Fruit fly (Drosophila melanogaster) whole organism, embryonic: ENCODE measurements around the gene fru.

Source experiments
- CG10147 ChIP-seq: fragments of 200-800 bp; sonication (Bioruptor generic); optimal IDR thresholded peaks from 2 replicates; lab custom pipeline; 2019; ENCODE audit warnings: missing biosample characterization, mild to moderate bottlenecking, missing genetic modification characterization, moderate library complexity
- CG10462 ChIP-seq: fragments of 200-800 bp; sonication (Bioruptor generic); optimal IDR thresholded peaks from 2 replicates; lab custom pipeline; 2016; ENCODE audit warnings: missing biosample characterization, missing genetic modification characterization
- CG11085 ChIP-seq: fragments of 200-800 bp; sonication (Bioruptor generic); IDR thresholded peaks from 2 replicates; pipeline ENCODE4 v1.3.6; 2022; ENCODE audit warnings: missing biosample characterization, missing genetic modification characterization
- CG11093 ChIP-seq: fragments of 200-800 bp; sonication (Bioruptor generic); IDR thresholded peaks from 3 replicates; pipeline ENCODE4 v1.3.6; 2022; ENCODE audit warnings: missing biosample characterization, missing genetic modification characterization
- CG11456 ChIP-seq: fragments of 200-800 bp; sonication (Bioruptor generic); IDR thresholded peaks from 3 replicates; pipeline ENCODE4 v1.3.6; 2022; ENCODE audit warnings: missing biosample characterization, missing genetic modification characterization
- CG11696 ChIP-seq: fragments of 200-800 bp; sonication (Bioruptor generic); IDR thresholded peaks from 2 replicates; pipeline ENCODE4 v1.3.6; 2022; ENCODE audit warnings: missing biosample characterization, missing genetic modification characterization
- CG12391 ChIP-seq: fragments of 200-800 bp; sonication (Bioruptor generic); optimal IDR thresholded peaks from 3 replicates; lab custom pipeline; 2018; ENCODE audit warnings: missing biosample characterization, mild to moderate bottlenecking, missing genetic modification characterization, moderate library complexity
- CG12769 ChIP-seq: fragments of 200-800 bp; sonication (Bioruptor generic); optimal IDR thresholded peaks from 2 replicates; lab custom pipeline; 2019; ENCODE audit warnings: missing biosample characterization, mild to moderate bottlenecking, missing genetic modification characterization, moderate library complexity
- CG13894 ChIP-seq: fragments of 200-800 bp; sonication (Bioruptor generic); optimal IDR thresholded peaks from 3 replicates; lab custom pipeline; 2018; ENCODE audit warnings: missing biosample characterization, mild to moderate bottlenecking, missing genetic modification characterization, moderate library complexity
- CG15514 ChIP-seq: fragments of 200-800 bp; sonication (Bioruptor generic); optimal IDR thresholded peaks from 3 replicates; lab custom pipeline; 2017; ENCODE audit warnings: missing biosample characterization, missing genetic modification characterization, mild to moderate bottlenecking, moderate library complexity, missing genetic modification reagents
- CG15601 ChIP-seq: fragments of 200-800 bp; sonication (Bioruptor generic); optimal IDR thresholded peaks from 3 replicates; lab custom pipeline; 2019; ENCODE audit warnings: missing biosample characterization, mild to moderate bottlenecking, missing genetic modification characterization, moderate library complexity
- CG4707 ChIP-seq: fragments of 200-800 bp; sonication (Bioruptor generic); optimal IDR thresholded peaks from 2 replicates; lab custom pipeline; 2018; ENCODE audit warnings: missing biosample characterization, mild to moderate bottlenecking, missing genetic modification characterization, moderate library complexity
- CG4820 ChIP-seq: fragments of 200-800 bp; sonication (Bioruptor generic); optimal IDR thresholded peaks from 3 replicates; lab custom pipeline; 2016; ENCODE audit warnings: missing biosample characterization, missing genetic modification characterization
- Camta ChIP-seq: fragments of 200-800 bp; sonication (Bioruptor generic); optimal IDR thresholded peaks from 2 replicates; lab custom pipeline; 2016; ENCODE audit warnings: missing biosample characterization, missing genetic modification characterization
- Chrac-16 ChIP-seq: fragments of 200-800 bp; sonication (Bioruptor generic); optimal IDR thresholded peaks from 3 replicates; lab custom pipeline; 2016; ENCODE audit warnings: missing biosample characterization, missing genetic modification characterization
- Fer2 ChIP-seq: fragments of 200-800 bp; sonication (Bioruptor generic); optimal IDR thresholded peaks from 2 replicates; lab custom pipeline; 2018; ENCODE audit warnings: missing biosample characterization, mild to moderate bottlenecking, missing genetic modification characterization, moderate library complexity
- GATAe ChIP-seq: fragments of 200-800 bp; sonication (Bioruptor generic); conservative IDR thresholded peaks from 2 replicates; pipeline ENCODE4 v1.3.6; 2022; ENCODE audit warnings: missing biosample characterization, missing genetic modification characterization
- Hey ChIP-seq: fragments of 200-800 bp; sonication (Bioruptor generic); optimal IDR thresholded peaks from 3 replicates; lab custom pipeline; 2018; ENCODE audit warnings: missing biosample characterization, mild to moderate bottlenecking, missing genetic modification characterization
- Hmr ChIP-seq: fragments of 200-800 bp; sonication (Bioruptor generic); optimal IDR thresholded peaks from 3 replicates; lab custom pipeline; 2017; ENCODE audit warnings: mild to moderate bottlenecking, missing biosample characterization, missing genetic modification reagents, missing genetic modification characterization
- Max ChIP-seq: fragments of 200-800 bp; sonication (Bioruptor generic); optimal IDR thresholded peaks from 2 replicates; lab custom pipeline; 2016; ENCODE audit warnings: missing biosample characterization, mild to moderate bottlenecking, missing genetic modification characterization
- Oaz ChIP-seq: fragments of 200-800 bp; sonication (Bioruptor generic); IDR thresholded peaks from 2 replicates; pipeline ENCODE4 v1.3.6; 2022; ENCODE audit warnings: missing biosample characterization, missing genetic modification characterization
- ato ChIP-seq: fragments of 200-800 bp; sonication (Bioruptor generic); IDR thresholded peaks from 2 replicates; pipeline ENCODE4 v1.3.6; 2022; ENCODE audit warnings: missing biosample characterization, missing genetic modification characterization; ENCODE audit not compliant: partially characterized antibody
- caup ChIP-seq: fragments of 200-800 bp; sonication (Bioruptor generic); optimal IDR thresholded peaks from 3 replicates; lab custom pipeline; 2017; ENCODE audit warnings: missing biosample characterization, mild to moderate bottlenecking, missing genetic modification characterization, moderate library complexity; ENCODE audit not compliant: severe bottlenecking
- cwo ChIP-seq: fragments of 200-800 bp; sonication (Bioruptor generic); optimal IDR thresholded peaks from 3 replicates; lab custom pipeline; 2017; ENCODE audit warnings: missing biosample characterization, missing genetic modification characterization, mild to moderate bottlenecking, moderate library complexity, missing genetic modification reagents
- exex ChIP-seq: fragments of 200-800 bp; sonication (Bioruptor generic); optimal IDR thresholded peaks from 4 replicates; lab custom pipeline; 2018; ENCODE audit warnings: missing biosample characterization, mild to moderate bottlenecking, missing genetic modification characterization, moderate library complexity
- fd64A ChIP-seq: fragments of 200-800 bp; sonication (Bioruptor generic); optimal IDR thresholded peaks from 3 replicates; lab custom pipeline; 2018; ENCODE audit warnings: missing biosample characterization, mild to moderate bottlenecking, missing genetic modification characterization
- fu2 ChIP-seq: fragments of 200-800 bp; sonication (Bioruptor generic); optimal IDR thresholded peaks from 2 replicates; lab custom pipeline; 2016; ENCODE audit warnings: missing biosample characterization, missing genetic modification characterization
- gce ChIP-seq: fragments of 200-800 bp; sonication (Bioruptor generic); IDR thresholded peaks from 3 replicates; pipeline ENCODE4 v1.3.6; 2022; ENCODE audit warnings: missing biosample characterization, missing genetic modification characterization
- gcm ChIP-seq: fragments of 200-800 bp; sonication (Bioruptor generic); optimal IDR thresholded peaks from 2 replicates; lab custom pipeline; 2019; ENCODE audit warnings: missing biosample characterization, mild to moderate bottlenecking, missing genetic modification characterization, moderate library complexity
- gro ChIP-seq: fragments of 200-800 bp; sonication (Bioruptor generic); optimal IDR thresholded peaks from 2 replicates; lab custom pipeline; 2016; ENCODE audit warnings: missing biosample characterization, missing genetic modification characterization
- her ChIP-seq: fragments of 200-800 bp; sonication (Bioruptor generic); optimal IDR thresholded peaks from 2 replicates; lab custom pipeline; 2016; ENCODE audit warnings: missing biosample characterization, missing genetic modification characterization
- lab ChIP-seq: fragments of 200-800 bp; sonication (Bioruptor generic); optimal IDR thresholded peaks from 3 replicates; lab custom pipeline; 2017; ENCODE audit warnings: missing biosample characterization, missing genetic modification characterization, mild to moderate bottlenecking, moderate library complexity, missing genetic modification reagents
- nmo ChIP-seq: fragments of 200-800 bp; sonication (Bioruptor generic); optimal IDR thresholded peaks from 2 replicates; lab custom pipeline; 2018; ENCODE audit warnings: missing biosample characterization, mild to moderate bottlenecking, missing genetic modification characterization, moderate library complexity
- nom ChIP-seq: fragments of 200-800 bp; sonication (Bioruptor generic); optimal IDR thresholded peaks from 2 replicates; lab custom pipeline; 2017; ENCODE audit warnings: missing biosample characterization, missing genetic modification characterization, mild to moderate bottlenecking, moderate library complexity, missing genetic modification reagents
- rib ChIP-seq: fragments of 200-800 bp; sonication (Bioruptor generic); IDR thresholded peaks from 2 replicates; pipeline ENCODE4 v1.3.6; 2022; ENCODE audit warnings: missing biosample characterization, missing genetic modification characterization
- sc ChIP-seq, 3 experiments: fragments of >200 bp in 2 of 3; fragments of 200-800 bp in 1 of 3; sonication (Bioruptor generic) in 1 of 3; optimal IDR thresholded peaks; 2 replicates in 2 of 3; 3 replicates in 1 of 3; lab custom pipeline; 2017; ENCODE audit warnings: mild to moderate bottlenecking in 1 of 3, missing biosample characterization in 1 of 3, missing genetic modification characterization in 1 of 3, missing genetic modification reagents in 1 of 3
- sd ChIP-seq: fragments of 200-800 bp; sonication (Bioruptor generic); optimal IDR thresholded peaks from 3 replicates; lab custom pipeline; 2018; ENCODE audit warnings: missing biosample characterization, mild to moderate bottlenecking, missing genetic modification characterization, moderate library complexity
- sob ChIP-seq: fragments of 200-800 bp; sonication (Bioruptor generic); IDR thresholded peaks from 2 replicates; pipeline ENCODE4 v1.3.6; 2022; ENCODE audit warnings: missing biosample characterization, missing genetic modification characterization
- vnd ChIP-seq: fragments of 200-800 bp; sonication (Bioruptor generic); IDR thresholded peaks from 3 replicates; pipeline ENCODE4 v1.3.6; 2022; ENCODE audit warnings: missing biosample characterization, missing genetic modification characterization; ENCODE audit not compliant: partially characterized antibody
- wor ChIP-seq: fragments of 200-800 bp; sonication (Bioruptor generic); IDR thresholded peaks from 2 replicates; pipeline ENCODE4 v1.3.6; 2022; ENCODE audit warnings: missing biosample characterization, missing genetic modification characterization

fru gene

dm6 chr3R:18436550-18437362, 108.6 kb downstream of the fru start (continued):
- TF ChIP-seq CG11093 (GFP tag; lab: Robert Waterston, UW) (no peak), CG13894 (tag; lab: Kevin White, UChicago) (peak; percentile 24), CG4707 (GFP tag; lab: Kevin White, UChicago) (no peak), Oaz (GFP tag; lab: Robert Waterston, UW) (0 out of 2 replicates have a peak, but pooled peaks have one; percentile 27), CG15601 (no peak), fu2 (GFP tag; lab: Kevin White, UChicago) (peak; percentile 42), CG12769 (tag; lab: Kevin White, UChicago) (peak; percentile 62)

DNA sequence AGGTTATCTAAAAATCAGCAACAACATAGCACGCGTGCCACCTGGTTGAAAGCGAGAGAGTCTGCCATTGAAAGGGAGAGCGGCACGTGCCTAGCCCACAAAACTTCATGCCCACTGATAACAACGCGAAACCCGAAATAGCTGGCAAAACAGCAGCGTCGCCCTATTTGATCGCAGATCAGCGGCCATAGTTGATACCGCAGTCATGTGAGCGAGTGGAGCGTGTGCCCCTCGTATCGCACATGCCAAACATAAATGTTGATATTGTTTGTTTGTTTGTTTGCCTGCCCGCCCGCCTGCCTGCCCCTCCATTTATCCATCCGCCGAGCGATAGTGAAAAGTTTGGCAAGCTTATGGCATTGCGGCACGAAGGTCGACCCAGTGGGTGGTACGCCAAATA, 112.5 kb downstream of the fru start:
- peak; percentile 97 for TF ChIP-seq cwo (GFP tag; lab: Kevin White, UChicago)
- TF ChIP-seq Hey = peak; percentile 81
- TF ChIP-seq GATAe (GFP tag; lab: Robert Waterston, UW) = 0 out of 2 replicates have a peak, but pooled peaks have one; percentile 15
- TF ChIP-seq exex = peak; percentile 18
- peak; percentile 28 for TF ChIP-seq caup (GFP tag; lab: Kevin White, UChicago)
- TF ChIP-seq CG11456 (GFP tag; lab: Robert Waterston, UW) = 0 out of 3 replicates have a peak, but pooled peaks have one; percentile 24
- no peak for TF ChIP-seq Camta (GFP tag; lab: Kevin White, UChicago)
- no peak for TF ChIP-seq wor (GFP tag; lab: Robert Waterston, UW)
- peak; percentile 49 for TF ChIP-seq lab (GFP tag; lab: Kevin White, UChicago)
- no peak for TF ChIP-seq gce (GFP tag; lab: Robert Waterston, UW)
- TF ChIP-seq CG15514 (GFP tag; lab: Kevin White, UChicago) = peak; percentile 8
- TF ChIP-seq gro (GFP tag; lab: Kevin White, UChicago) = peak; percentile 27
- TF ChIP-seq Hmr (GFP tag; lab: Kevin White, UChicago) = peak; percentile 13

DNA sequence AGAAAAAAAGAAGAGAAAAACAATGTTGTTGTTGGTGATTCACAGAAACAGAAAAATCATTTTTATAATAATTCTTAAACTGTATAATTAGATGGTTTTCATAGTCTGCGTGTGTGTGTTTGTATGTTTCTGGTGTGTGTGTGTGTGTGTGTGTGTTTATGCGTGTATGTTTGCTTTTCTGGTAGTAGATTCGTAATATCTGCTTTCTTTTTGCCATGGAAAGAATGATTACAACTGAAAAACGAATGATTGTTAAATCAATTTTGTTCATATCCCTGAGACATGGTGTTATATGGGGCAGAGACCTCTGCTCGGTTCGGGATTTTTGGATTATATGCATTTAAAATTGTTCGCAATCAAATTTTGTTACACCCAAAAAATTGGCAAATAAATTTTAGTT, 122.0 kb downstream of the fru start:
- TF ChIP-seq CG11085 (GFP tag; lab: Robert Waterston, UW) (no peak), CG10147 (GFP tag; lab: Kevin White, UChicago) (no peak), sob (GFP tag; lab: Robert Waterston, UW) (no peak), Fer2 (tag; lab: Kevin White, UChicago) (no peak), fd64A (GFP tag; lab: Kevin White, UChicago) (no peak), CG4820 (GFP tag; lab: Kevin White, UChicago) (no peak), CG10462 (GFP tag; lab: Kevin White, UChicago) (no peak), nom (GFP tag; lab: Kevin White, UChicago) (no peak), CG11696 (GFP tag; lab: Robert Waterston, UW) (no peak), nmo (GFP tag; lab: Kevin White, UChicago) (no peak), rib (GFP tag; lab: Robert Waterston, UW) (no peak), vnd (no peak), sd (tag; lab: Kevin White, UChicago) (no peak), sc (optimal IDR thresholded peaks at IDR 0.05; lab: Kevin White, UChicago) (no peak), sc (GFP tag; optimal IDR thresholded peaks at IDR 0.05; lab: Kevin White, UChicago) (no peak), her (no peak), CG12391 (tag; lab: Kevin White, UChicago) (no peak), Chrac-16 (no peak), Max (no peak), gcm (GFP tag; lab: Kevin White, UChicago) (no peak), ato (GFP tag; lab: Robert Waterston, UW) (no peak)
